Worm (Caenorhabditis elegans) whole organism, young adult: ENCODE measurements around the gene dmsr-7.

ENCODE experiments used
- F57C9.4 ChIP-seq: sonication (generic microtip); optimal IDR thresholded peaks from 2 replicates; lab custom pipeline; 2017; ENCODE audit warnings: mild to moderate bottlenecking, missing genetic modification characterization, missing compliant biosample characterization
- attf-6 ChIP-seq: fragments of 200-800 bp; sonication (Bioruptor generic); IDR thresholded peaks from 2 replicates; pipeline ENCODE4 v1.3.6; 2022; ENCODE audit warnings: missing genetic modification reagents, missing genetic modification characterization, missing compliant biosample characterization
- ceh-27 ChIP-seq: fragments of 200-800 bp; sonication (Bioruptor generic); optimal IDR thresholded peaks from 2 replicates; lab custom pipeline; 2018; ENCODE audit warnings: mild to moderate bottlenecking, missing genetic modification characterization, moderate library complexity, missing compliant biosample characterization
- dpl-1 ChIP-seq: fragments of 150-350 bp; optimal IDR thresholded peaks from 2 replicates; lab custom pipeline; 2014; ENCODE audit warnings: missing biosample characterization, missing genetic modification reagents, missing genetic modification characterization
- mcd-1 ChIP-seq: fragments of 200-800 bp; sonication (Bioruptor generic); IDR thresholded peaks from 2 replicates; pipeline ENCODE4 v1.3.6; 2022; ENCODE audit warnings: missing genetic modification reagents, missing genetic modification characterization, missing compliant biosample characterization
- pha-4 ChIP-seq: fragments of 150-350 bp; sonication (generic microtip); optimal IDR thresholded peaks from 2 replicates; lab custom pipeline; 2014; ENCODE audit warnings: missing biosample characterization, missing genetic modification reagents, missing genetic modification characterization
- rec-8 ChIP-seq, 2 experiments: sonication (generic microtip); optimal IDR thresholded peaks; 2 replicates each; lab custom pipeline; 2016; ENCODE audit warnings: mild to moderate bottlenecking in 2 of 2, missing genetic modification characterization in 2 of 2, missing genetic modification reagents in 2 of 2, missing genotype in 2 of 2, missing biosample characterization in 1 of 2, missing compliant biosample characterization in 1 of 2, moderate library complexity in 1 of 2
- rpc-1 ChIP-seq, 2 experiments: fragments of 150-350 bp in 1 of 2; sonication (generic microtip) in 1 of 2; optimal IDR thresholded peaks; 2 replicates each; lab custom pipeline; 2014 to 2018; ENCODE audit warnings: missing biosample characterization in 1 of 2, missing genetic modification characterization in 1 of 2, missing genetic modification reagents in 1 of 2, missing genotype in 1 of 2
- ztf-6 ChIP-seq: fragments of 200-800 bp; sonication (Bioruptor generic); IDR thresholded peaks from 2 replicates; pipeline ENCODE4 v1.3.6; 2022; ENCODE audit warnings: missing genetic modification reagents, missing genetic modification characterization, missing compliant biosample characterization

DNA sequence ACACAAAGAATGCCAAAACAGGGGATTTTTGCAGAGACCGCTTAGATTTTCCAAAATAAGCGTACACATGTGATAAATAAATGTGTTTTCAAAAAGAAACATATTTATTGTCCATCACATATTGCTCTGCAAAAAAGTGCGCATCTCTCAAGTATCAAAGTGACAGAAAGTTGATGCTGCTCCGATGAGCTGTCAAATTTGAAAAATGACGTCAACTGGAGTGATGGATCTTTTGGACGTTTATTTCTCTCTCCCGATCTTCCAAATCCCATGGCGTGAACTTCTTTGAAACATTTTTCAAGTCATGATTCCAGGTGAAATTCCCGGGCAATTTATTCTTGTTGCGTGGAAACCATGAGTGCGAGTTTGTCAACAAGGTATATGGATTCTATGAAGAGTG is 3.8 kb downstream of the dmsr-7 start:
- no peak for TF ChIP-seq rec-8 (tag; optimal IDR thresholded peaks at IDR 0.05; lab: Kevin White, UChicago)
- TF ChIP-seq F57C9.4 (tag; lab: Kevin White, UChicago) = no peak
- no peak for TF ChIP-seq attf-6
- TF ChIP-seq mcd-1 (GFP tag; lab: Robert Waterston, UW) = no peak
- no peak for TF ChIP-seq dpl-1 (GFP tag; lab: Kevin White, UChicago)
- TF ChIP-seq ztf-6 = no peak
- TF ChIP-seq rpc-1 (optimal IDR thresholded peaks at IDR 0.05; lab: Kevin White, UChicago) = no peak
- TF ChIP-seq rpc-1 (tag; optimal IDR thresholded peaks at IDR 0.05; lab: Kevin White, UChicago) = no peak
- TF ChIP-seq pha-4 = no peak
- TF ChIP-seq ceh-27 (GFP tag; lab: Kevin White, UChicago) = no peak
